Worm (Caenorhabditis elegans) whole organism, L4 larva: ENCODE results near the gene ver-4.

Experiments used
- D1046.2 ChIP-seq: fragments of 200-800 bp; sonication (Bioruptor generic); IDR thresholded peaks from 2 replicates; pipeline ENCODE4 v1.3.6; 2022; ENCODE audit warnings: missing genetic modification characterization, missing compliant biosample characterization
- F10B5.3 ChIP-seq: sonication (generic microtip); optimal IDR thresholded peaks from 2 replicates; lab custom pipeline; 2016; ENCODE audit warnings: mild to moderate bottlenecking, missing genetic modification characterization, missing compliant biosample characterization
- F44E2.7 ChIP-seq: fragments of 200-800 bp; sonication (Bioruptor generic); IDR thresholded peaks from 2 replicates; pipeline ENCODE4 v2.1.2; 2022; ENCODE audit warnings: missing genetic modification characterization, missing compliant biosample characterization
- F49E8.2 ChIP-seq: sonication (generic microtip); optimal IDR thresholded peaks from 2 replicates; lab custom pipeline; 2016; ENCODE audit warnings: missing compliant biosample characterization, mild to moderate bottlenecking, missing genetic modification characterization, borderline replicate concordance
- T26A8.4 ChIP-seq: fragments of 200-800 bp; sonication (Bioruptor generic); IDR thresholded peaks from 2 replicates; pipeline ENCODE4 v1.3.6; 2022; ENCODE audit warnings: missing genetic modification characterization, missing compliant biosample characterization
- Y105C5A.15 ChIP-seq: fragments of 200-800 bp; sonication (Bioruptor generic); IDR thresholded peaks from 2 replicates; pipeline ENCODE4 v1.3.6; 2022; ENCODE audit warnings: missing genetic modification characterization, missing compliant biosample characterization
- aly-2 ChIP-seq: sonication (generic microtip); optimal IDR thresholded peaks from 2 replicates; lab custom pipeline; 2018; ENCODE audit warnings: missing biosample characterization, missing genetic modification characterization
- ceh-20 ChIP-seq: fragments of 200-800 bp; sonication (Bioruptor generic); IDR thresholded peaks from 2 replicates; pipeline ENCODE4 v1.3.6; 2022; ENCODE audit warnings: missing genetic modification reagents, missing genetic modification characterization, missing compliant biosample characterization
- ceh-62 ChIP-seq: sonication (generic microtip); optimal IDR thresholded peaks from 2 replicates; lab custom pipeline; 2017; ENCODE audit warnings: missing biosample characterization, missing genetic modification characterization
- daf-16 ChIP-seq, 3 experiments: sonication (generic microtip); optimal IDR thresholded peaks; 2 replicates each; lab custom pipeline; 2016 to 2017; ENCODE audit warnings: missing genetic modification characterization in 3 of 3, missing genetic modification reagents in 3 of 3, mild to moderate bottlenecking in 2 of 3, missing compliant biosample characterization in 2 of 3, missing biosample characterization in 1 of 3, moderate library complexity in 1 of 3
- dmd-6 ChIP-seq: fragments of 200-800 bp; sonication (Bioruptor generic); IDR thresholded peaks from 2 replicates; pipeline ENCODE4 v1.3.6; 2022; ENCODE audit warnings: missing genetic modification reagents, missing genetic modification characterization, missing compliant biosample characterization
- dmd-9 ChIP-seq: fragments of 200-800 bp; sonication (Bioruptor generic); IDR thresholded peaks from 2 replicates; pipeline ENCODE4 v1.3.6; 2022; ENCODE audit warnings: missing genetic modification reagents, missing genetic modification characterization, missing compliant biosample characterization
- dve-1 ChIP-seq: sonication (generic microtip); optimal IDR thresholded peaks from 2 replicates; lab custom pipeline; 2017; ENCODE audit warnings: antibody characterized with exemption, mild to moderate bottlenecking, missing genetic modification characterization, missing compliant biosample characterization; ENCODE audit not compliant: insufficient read depth
- egl-27 ChIP-seq: sonication (generic microtip); optimal IDR thresholded peaks from 3 replicates; lab custom pipeline; 2017; ENCODE audit warnings: missing biosample characterization, missing genetic modification reagents, missing genetic modification characterization
- fkh-10 ChIP-seq: fragments of 150-350 bp; optimal IDR thresholded peaks from 2 replicates; lab custom pipeline; 2014; ENCODE audit warnings: missing biosample characterization, missing genetic modification reagents, missing genetic modification characterization
- gei-8 ChIP-seq: fragments of 200-800 bp; sonication (Bioruptor generic); optimal IDR thresholded peaks from 2 replicates; lab custom pipeline; 2018; ENCODE audit warnings: mild to moderate bottlenecking, missing genetic modification characterization, missing compliant biosample characterization
- hif-1 ChIP-seq, 2 experiments: sonication (generic microtip); optimal IDR thresholded peaks; 2 replicates each; lab custom pipeline; 2016 to 2017; ENCODE audit warnings: missing compliant biosample characterization in 2 of 2, missing genetic modification characterization in 2 of 2, missing genetic modification reagents in 2 of 2, missing genotype in 2 of 2, mild to moderate bottlenecking in 1 of 2
- hlh-11 ChIP-seq: fragments of 200-800 bp; sonication (Bioruptor generic); optimal IDR thresholded peaks from 2 replicates; lab custom pipeline; 2018; ENCODE audit warnings: mild to moderate bottlenecking, missing genetic modification characterization, missing compliant biosample characterization
- hlh-30 ChIP-seq: sonication (generic microtip); optimal IDR thresholded peaks from 2 replicates; lab custom pipeline; 2017; ENCODE audit warnings: antibody characterized with exemption, mild to moderate bottlenecking, missing genetic modification characterization, missing compliant biosample characterization; ENCODE audit not compliant: insufficient read depth
- hmg-1.1 ChIP-seq: fragments of 200-800 bp; sonication (Bioruptor generic); IDR thresholded peaks from 2 replicates; pipeline ENCODE4 v1.3.6; 2022; ENCODE audit warnings: missing genetic modification reagents, missing genetic modification characterization, missing compliant biosample characterization
- lim-7 ChIP-seq: fragments of 200-800 bp; sonication (Bioruptor generic); IDR thresholded peaks from 2 replicates; pipeline ENCODE4 v1.3.6; 2022; ENCODE audit warnings: missing genetic modification characterization, missing compliant biosample characterization
- lin-38 ChIP-seq: fragments of 200-800 bp; sonication (Bioruptor generic); IDR thresholded peaks from 2 replicates; pipeline ENCODE4 v1.3.6; 2022; ENCODE audit warnings: missing genetic modification reagents, missing genetic modification characterization, missing compliant biosample characterization
- lin-39 ChIP-seq: fragments of 150-350 bp; optimal IDR thresholded peaks from 2 replicates; lab custom pipeline; 2014; ENCODE audit warnings: missing biosample characterization, missing genetic modification reagents, missing genetic modification characterization
- lsy-2 ChIP-seq, 2 experiments: fragments of 150-350 bp in 1 of 2; sonication (generic microtip) in 1 of 2; optimal IDR thresholded peaks; 2 replicates each; lab custom pipeline; 2014 to 2017; ENCODE audit warnings: missing biosample characterization in 2 of 2, missing genetic modification characterization in 2 of 2
- mdl-1 ChIP-seq, 2 experiments: fragments of 150-350 bp in 1 of 2; sonication (generic microtip) in 1 of 2; optimal IDR thresholded peaks; 2 replicates each; lab custom pipeline; 2014 to 2017; ENCODE audit warnings: missing biosample characterization in 2 of 2, missing genetic modification characterization in 2 of 2
- nhr-10 ChIP-seq: fragments of 150-350 bp; optimal IDR thresholded peaks from 2 replicates; lab custom pipeline; 2014; ENCODE audit warnings: missing biosample characterization, missing genetic modification characterization
- nhr-111 ChIP-seq: fragments of 200-800 bp; sonication (Bioruptor generic); optimal IDR thresholded peaks from 2 replicates; lab custom pipeline; 2018; ENCODE audit warnings: mild to moderate bottlenecking, missing genetic modification characterization, missing compliant biosample characterization
- nhr-28 ChIP-seq: fragments of 150-350 bp; optimal IDR thresholded peaks from 2 replicates; lab custom pipeline; 2014; ENCODE audit warnings: missing biosample characterization, missing genetic modification characterization
- nhr-48 ChIP-seq: sonication (generic microtip); optimal IDR thresholded peaks from 2 replicates; lab custom pipeline; 2016; ENCODE audit warnings: mild to moderate bottlenecking, missing genetic modification characterization, missing compliant biosample characterization
- pha-4 ChIP-seq, 2 experiments: fragments of 150-350 bp in 1 of 2; fragments of 200-800 bp in 1 of 2; sonication (Bioruptor generic) in 1 of 2; IDR thresholded peaks in 1 of 2; optimal IDR thresholded peaks in 1 of 2; 2 replicates each; pipeline versions ENCODE4 v1.3.6 to Lab custom; 2014 to 2022; ENCODE audit warnings: missing genetic modification characterization in 2 of 2, missing genetic modification reagents in 2 of 2, missing biosample characterization in 1 of 2, missing compliant biosample characterization in 1 of 2
- php-3 ChIP-seq: fragments of 200-800 bp; sonication (Bioruptor generic); IDR thresholded peaks from 2 replicates; pipeline ENCODE4 v1.3.6; 2022; ENCODE audit warnings: missing genetic modification reagents, missing genetic modification characterization, missing compliant biosample characterization
- pqm-1 ChIP-seq: sonication (generic microtip); optimal IDR thresholded peaks from 2 replicates; lab custom pipeline; 2017; ENCODE audit warnings: missing biosample characterization, missing genetic modification characterization
- set-16 ChIP-seq: fragments of 200-800 bp; sonication (Bioruptor generic); IDR thresholded peaks from 2 replicates; pipeline ENCODE4 v1.3.6; 2022; ENCODE audit warnings: missing genetic modification reagents, missing genetic modification characterization, missing compliant biosample characterization
- spr-1 ChIP-seq: sonication (generic microtip); optimal IDR thresholded peaks from 2 replicates; lab custom pipeline; 2016; ENCODE audit warnings: mild to moderate bottlenecking, missing genetic modification characterization, missing compliant biosample characterization
- tra-1 ChIP-seq: fragments of 200-800 bp; sonication (Bioruptor generic); IDR thresholded peaks from 2 replicates; pipeline ENCODE4 v1.3.6; 2022; ENCODE audit warnings: missing genetic modification reagents, missing genetic modification characterization, missing compliant biosample characterization
- unc-130 ChIP-seq: sonication (generic microtip); optimal IDR thresholded peaks from 2 replicates; lab custom pipeline; 2016; ENCODE audit warnings: missing genetic modification reagents, missing genetic modification characterization, missing compliant biosample characterization
- unc-39 ChIP-seq: sonication (generic microtip); optimal IDR thresholded peaks from 2 replicates; lab custom pipeline; 2017; ENCODE audit warnings: missing biosample characterization, missing genetic modification characterization
- vab-7 ChIP-seq: fragments of 200-800 bp; sonication (Bioruptor generic); IDR thresholded peaks from 2 replicates; pipeline ENCODE4 v1.3.6; 2022; ENCODE audit warnings: missing genetic modification reagents, missing genetic modification characterization, missing compliant biosample characterization
- zag-1 ChIP-seq: fragments of 150-350 bp; optimal IDR thresholded peaks from 2 replicates; lab custom pipeline; 2014; ENCODE audit warnings: missing biosample characterization, missing genetic modification characterization
- zfp-2 ChIP-seq: sonication (generic microtip); optimal IDR thresholded peaks from 2 replicates; lab custom pipeline; 2016; ENCODE audit warnings: mild to moderate bottlenecking, missing genetic modification characterization, missing compliant biosample characterization
- ztf-11 ChIP-seq: fragments of 150-350 bp; optimal IDR thresholded peaks from 2 replicates; lab custom pipeline; 2014; ENCODE audit warnings: missing biosample characterization, missing genetic modification characterization
- ztf-7 ChIP-seq: fragments of 150-350 bp; optimal IDR thresholded peaks from 2 replicates; lab custom pipeline; 2014; ENCODE audit warnings: missing biosample characterization, missing genetic modification characterization

Gene ver-4

DNA sequence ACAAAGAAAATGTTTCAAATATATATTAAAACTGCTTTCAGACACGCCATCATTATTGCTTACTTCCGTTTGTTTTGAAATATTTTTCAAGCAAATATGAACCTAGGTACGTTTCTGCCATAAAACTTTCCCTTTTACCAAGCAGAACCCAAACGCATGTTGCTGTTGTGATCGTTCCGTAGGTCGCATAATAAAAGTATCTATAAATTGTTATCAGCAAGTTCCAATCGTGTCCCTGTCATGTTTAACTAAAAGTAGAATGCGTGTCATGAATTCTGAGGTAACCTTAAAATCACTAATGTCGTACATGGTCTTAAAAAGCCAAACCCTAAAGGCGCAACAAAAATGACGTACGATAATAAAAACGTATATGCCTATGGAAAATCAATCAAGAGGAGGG is 30.2 kb upstream of the ver-4 start:
- TF ChIP-seq F10B5.3 (tag; lab: Kevin White, UChicago), result no peak
- TF ChIP-seq ztf-11 (tag; lab: Kevin White, UChicago), result no peak
- TF ChIP-seq nhr-48, result peak; percentile 39
- no peak for TF ChIP-seq daf-16 (GFP tag; optimal IDR thresholded peaks at IDR 0.05; lab: Kevin White, UChicago)
- TF ChIP-seq daf-16 (tag; optimal IDR thresholded peaks at IDR 0.05; lab: Kevin White, UChicago), result peak; percentile 66
- no peak for TF ChIP-seq F44E2.7 (GFP tag; lab: Robert Waterston, UW)
- no peak for TF ChIP-seq T26A8.4 (GFP tag; lab: Robert Waterston, UW)
- TF ChIP-seq ztf-7 (tag; lab: Kevin White, UChicago), result no peak
- no peak for TF ChIP-seq unc-130
- TF ChIP-seq nhr-10 (tag; lab: Kevin White, UChicago), result no peak
- no peak for TF ChIP-seq lin-38 (GFP tag; lab: Robert Waterston, UW)
- no peak for TF ChIP-seq dmd-9
- TF ChIP-seq dmd-6 (GFP tag; lab: Robert Waterston, UW), result 0 out of 2 replicates have a peak, but pooled peaks have one; percentile 15
- no peak for TF ChIP-seq lsy-2 (tag; optimal IDR thresholded peaks at IDR 0.05; lab: Kevin White, UChicago)
- TF ChIP-seq gei-8 (GFP tag; lab: Kevin White, UChicago), result no peak
- TF ChIP-seq hif-1 (tag; optimal IDR thresholded peaks at IDR 0.05; lab: Kevin White, UChicago), result no peak
- peak; percentile 39 for TF ChIP-seq dve-1 (tag; lab: Kevin White, UChicago)
- no peak for TF ChIP-seq hlh-11 (tag; lab: Kevin White, UChicago)
- TF ChIP-seq lin-39, result no peak
- no peak for TF ChIP-seq lim-7 (GFP tag; lab: Robert Waterston, UW)
- TF ChIP-seq set-16 (GFP tag; lab: Robert Waterston, UW), result no peak
- TF ChIP-seq aly-2 (tag; lab: Kevin White, UChicago), result no peak
- no peak for TF ChIP-seq zfp-2 (tag; lab: Kevin White, UChicago)
- no peak for TF ChIP-seq zag-1 (tag; lab: Kevin White, UChicago)
- no peak for TF ChIP-seq pha-4 (GFP tag; IDR thresholded peaks at IDR 0.05; lab: Robert Waterston, UW)
- TF ChIP-seq pha-4 (tag; optimal IDR thresholded peaks at IDR 0.05; lab: Kevin White, UChicago), result no peak
- no peak for TF ChIP-seq spr-1
- TF ChIP-seq nhr-28 (tag; lab: Kevin White, UChicago), result no peak
- TF ChIP-seq hlh-30 (tag; lab: Kevin White, UChicago), result no peak
- no peak for TF ChIP-seq fkh-10
- no peak for TF ChIP-seq mdl-1 (tag; optimal IDR thresholded peaks at IDR 0.05; lab: Kevin White, UChicago)
- TF ChIP-seq Y105C5A.15 (GFP tag; lab: Robert Waterston, UW), result no peak
- TF ChIP-seq egl-27 (tag; lab: Kevin White, UChicago), result no peak
- TF ChIP-seq nhr-111, result no peak
- no peak for TF ChIP-seq F49E8.2 (tag; lab: Kevin White, UChicago)
- TF ChIP-seq ceh-20, result no peak
- TF ChIP-seq D1046.2, result no peak
- TF ChIP-seq vab-7 (GFP tag; lab: Robert Waterston, UW), result no peak
- peak; percentile 88 for TF ChIP-seq php-3
- TF ChIP-seq tra-1 (GFP tag; lab: Robert Waterston, UW), result no peak
- no peak for TF ChIP-seq unc-39
- no peak for TF ChIP-seq ceh-62
- TF ChIP-seq hmg-1.1 (GFP tag; lab: Robert Waterston, UW), result no peak

DNA sequence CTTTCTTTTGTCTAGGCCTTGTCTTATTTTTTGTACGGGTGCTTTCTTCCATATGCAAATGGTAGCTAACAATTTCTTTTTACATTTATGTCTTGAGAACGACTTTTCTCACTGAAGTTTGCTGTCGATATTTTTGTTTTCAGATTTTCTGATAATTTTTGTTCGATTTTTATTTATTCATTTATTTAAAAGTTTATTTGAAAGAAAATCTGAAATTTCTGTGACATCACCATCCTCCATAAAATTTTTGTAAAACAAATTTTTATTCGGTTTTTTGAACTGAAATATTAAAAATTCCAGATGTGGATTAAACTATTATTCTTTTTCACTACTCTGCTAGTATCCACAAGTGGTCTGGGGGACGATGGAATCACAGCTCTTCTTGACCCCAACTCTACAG is 28.3 kb upstream of the ver-4 start, which contains the start of gene pbo-4:
pbo-4 (plus strand) TSS at position 301 of the 400 bp plus-strand sequence.
- no peak for TF ChIP-seq ztf-11 (tag; lab: Kevin White, UChicago)
- no peak for TF ChIP-seq pqm-1 (tag; lab: Kevin White, UChicago)
- TF ChIP-seq tra-1 (GFP tag; lab: Robert Waterston, UW), result no peak
- TF ChIP-seq, all 104 proteins: peak for 0
